Fruit fly (Drosophila melanogaster): ENCODE measurements around the gene primo-1.
A peak's percentile ranks its signal among the peaks of the same experiment; 100 is the strongest.

Gene primo-1

DNA sequence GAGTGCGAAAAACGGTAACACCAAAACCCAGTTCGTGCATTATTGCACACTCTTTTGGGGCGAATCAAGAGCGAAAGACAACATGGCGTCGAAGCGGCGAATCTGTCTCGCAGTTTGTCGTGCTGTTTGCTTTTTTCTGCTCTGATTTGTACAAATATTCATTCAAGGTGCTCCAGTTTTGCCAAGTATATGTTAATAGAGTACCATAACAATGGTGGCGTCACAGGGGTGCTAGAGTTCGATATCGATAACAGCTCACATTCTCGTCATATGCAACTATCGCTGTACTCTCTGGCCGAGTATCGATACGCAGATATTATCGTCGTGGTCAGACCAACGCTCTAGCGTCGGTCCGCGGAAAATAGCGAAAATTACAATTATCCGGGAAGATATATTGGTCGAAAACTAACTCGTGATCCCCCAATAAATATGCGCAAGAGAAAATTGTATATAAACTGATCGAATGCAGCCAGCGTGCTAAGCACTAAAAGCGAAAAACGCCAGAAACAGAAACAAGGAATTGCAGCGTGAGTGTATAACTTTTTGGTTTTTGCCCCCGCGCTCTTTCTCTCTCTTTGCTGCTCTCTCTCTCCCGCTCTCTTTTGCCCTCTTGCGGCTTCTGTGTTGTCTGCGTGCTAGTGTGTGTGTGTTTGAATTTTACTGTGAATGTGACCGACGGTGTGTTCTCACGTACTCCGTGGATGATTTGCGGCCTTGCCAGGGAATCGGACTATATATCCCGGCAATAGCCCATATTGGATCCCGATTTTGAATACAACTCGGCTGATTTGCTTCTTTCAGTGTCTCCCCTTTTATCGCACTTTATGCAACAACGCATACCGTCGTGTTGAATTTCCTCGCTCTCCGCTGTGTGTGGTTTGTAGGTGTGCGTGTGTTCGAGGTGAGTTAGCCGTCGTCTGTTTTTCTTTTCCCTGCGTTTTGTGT lies 27.7 kb downstream of the primo-1 start, which contains the start of gene flfl (continued):
- TF ChIP-seq Xbp1 (GFP tag; optimal IDR thresholded peaks at IDR 0.05) (no peak), CG6175 (GFP tag; IDR thresholded peaks at IDR 0.05) (no peak), fd96Cb (tag; optimal IDR thresholded peaks at IDR 0.05) (no peak), CG4328 (GFP tag; optimal IDR thresholded peaks at IDR 0.05) (no peak), MBD-R2 (GFP tag; IDR thresholded peaks at IDR 0.05) (no peak), Nf-YC (tag; optimal IDR thresholded peaks at IDR 0.05) (no peak), Aef1 (GFP tag; IDR thresholded peaks at IDR 0.05) (no peak), sug (tag; optimal IDR thresholded peaks at IDR 0.05) (peak; percentile 61), ase (GFP tag; IDR thresholded peaks at IDR 0.05) (no peak), CG17359 (tag; optimal IDR thresholded peaks at IDR 0.05) (no peak), CG5180 (GFP tag; optimal IDR thresholded peaks at IDR 0.05) (peak; percentile 0), z (GFP tag; IDR thresholded peaks at IDR 0.05) (no peak), Fer1 (GFP tag; optimal IDR thresholded peaks at IDR 0.05) (peak; percentile 49), ci (GFP tag; IDR thresholded peaks at IDR 0.05) (no peak), Nf-YB (GFP tag; optimal IDR thresholded peaks at IDR 0.05) (no peak), Meics (GFP tag; optimal IDR thresholded peaks at IDR 0.05) (no peak), CG4404 (GFP tag; IDR thresholded peaks at IDR 0.05) (no peak), inv (GFP tag; IDR thresholded peaks at IDR 0.05; ENCODE audit: partially characterized antibody) (no peak), CG12299 (tag; optimal IDR thresholded peaks at IDR 0.05) (no peak), p53 (GFP tag; optimal IDR thresholded peaks at IDR 0.05) (no peak), lilli (GFP tag; optimal IDR thresholded peaks at IDR 0.05) (no peak), Abd-B (GFP tag; optimal IDR thresholded peaks at IDR 0.05) (no peak), lbe (GFP tag; optimal IDR thresholded peaks at IDR 0.05) (no peak), Spps (tag; optimal IDR thresholded peaks at IDR 0.05) (no peak), CG10959 (GFP tag; IDR thresholded peaks at IDR 0.05) (no peak), CG43689 (GFP tag; IDR thresholded peaks at IDR 0.05) (no peak), ttk (GFP tag; IDR thresholded peaks at IDR 0.05) (no peak), Hey (tag; optimal IDR thresholded peaks at IDR 0.05) (no peak), pb (GFP tag; optimal IDR thresholded peaks at IDR 0.05) (no peak), CG12391 (tag; optimal IDR thresholded peaks at IDR 0.05) (peak; percentile 15), HHEX (GFP tag; optimal IDR thresholded peaks at IDR 0.05) (peak; percentile 3), Dip3 (GFP tag; optimal IDR thresholded peaks at IDR 0.05) (no peak), run (tag; optimal IDR thresholded peaks at IDR 0.05) (no peak), al (GFP tag; IDR thresholded peaks at IDR 0.05) (no peak), fru (optimal IDR thresholded peaks at IDR 0.05) (no peak), bcd (GFP tag; optimal IDR thresholded peaks at IDR 0.05) (peak; percentile 29), h (optimal IDR thresholded peaks at IDR 0.05) (no peak), CG8281 (tag; optimal IDR thresholded peaks at IDR 0.05) (no peak), CG13123 (GFP tag; optimal IDR thresholded peaks at IDR 0.05) (no peak), CG15514 (GFP tag; optimal IDR thresholded peaks at IDR 0.05) (peak; percentile 42), CG18599 (GFP tag; optimal IDR thresholded peaks at IDR 0.05) (no peak), Dfd (GFP tag; optimal IDR thresholded peaks at IDR 0.05) (no peak), CG31224 (GFP tag; IDR thresholded peaks at IDR 0.05) (no peak), ranshi (GFP tag; IDR thresholded peaks at IDR 0.05) (no peak), CHES-1-like (GFP tag; optimal IDR thresholded peaks at IDR 0.05) (no peak), sr (GFP tag; IDR thresholded peaks at IDR 0.05) (no peak), emc (GFP tag; optimal IDR thresholded peaks at IDR 0.05) (peak; percentile 28), CG14014 (GFP tag; IDR thresholded peaks at IDR 0.05) (no peak), CG15696 (tag; optimal IDR thresholded peaks at IDR 0.05) (no peak), scrt (GFP tag; optimal IDR thresholded peaks at IDR 0.05) (peak; percentile 14)
